Worm (Caenorhabditis elegans) whole organism, L3 larva: ENCODE results near the gene R05G6.10.
A peak's percentile ranks its signal among the peaks of the same experiment; 100 is the strongest.

Experiments used
- R02D3.7 ChIP-seq: fragments of 150-350 bp; optimal IDR thresholded peaks from 2 replicates; lab custom pipeline; 2014; ENCODE audit warnings: missing biosample characterization, missing genetic modification characterization
- ZK546.5 ChIP-seq: sonication (generic microtip); optimal IDR thresholded peaks from 2 replicates; lab custom pipeline; 2017; ENCODE audit warnings: missing biosample characterization, missing genetic modification characterization
- aly-2 ChIP-seq: fragments of 150-350 bp; optimal IDR thresholded peaks from 2 replicates; lab custom pipeline; 2014; ENCODE audit warnings: missing biosample characterization, missing genetic modification characterization
- ama-1 ChIP-seq: fragments of 150-350 bp; optimal IDR thresholded peaks from 2 replicates; lab custom pipeline; 2018
- ceh-16 ChIP-seq: sonication (generic microtip); optimal IDR thresholded peaks from 2 replicates; lab custom pipeline; 2017; ENCODE audit warnings: missing biosample characterization, missing genetic modification characterization
- ceh-28 ChIP-seq: fragments of 150-350 bp; optimal IDR thresholded peaks from 2 replicates; lab custom pipeline; 2014; ENCODE audit warnings: missing biosample characterization, missing genetic modification reagents, missing genetic modification characterization
- ceh-82 ChIP-seq: fragments of 150-350 bp; optimal IDR thresholded peaks from 2 replicates; lab custom pipeline; 2014; ENCODE audit warnings: missing biosample characterization, missing genetic modification characterization
- ceh-9 ChIP-seq: sonication (generic microtip); optimal IDR thresholded peaks from 2 replicates; lab custom pipeline; 2018; ENCODE audit warnings: missing biosample characterization, missing genetic modification characterization
- egl-27 ChIP-seq: sonication (generic microtip); optimal IDR thresholded peaks from 4 replicates; lab custom pipeline; 2017; ENCODE audit warnings: missing biosample characterization, missing genetic modification reagents, missing genetic modification characterization
- elt-1 ChIP-seq: fragments of 150-350 bp; optimal IDR thresholded peaks from 2 replicates; lab custom pipeline; 2014; ENCODE audit warnings: missing biosample characterization, missing genetic modification characterization
- elt-2 ChIP-seq: sonication (generic microtip); optimal IDR thresholded peaks from 2 replicates; lab custom pipeline; 2016; ENCODE audit warnings: missing genetic modification reagents, mild to moderate bottlenecking, missing genetic modification characterization, missing compliant biosample characterization
- elt-3 ChIP-seq, 3 experiments: fragments of 150-350 bp in 1 of 3; sonication (generic microtip) in 2 of 3; optimal IDR thresholded peaks; 2 replicates in 2 of 3; 4 replicates in 1 of 3; lab custom pipeline; 2014 to 2017; ENCODE audit warnings: missing biosample characterization in 3 of 3, missing genetic modification characterization in 3 of 3
- eor-1 ChIP-seq, 2 experiments: fragments of 150-350 bp; optimal IDR thresholded peaks; 2 replicates each; lab custom pipeline; 2014 to 2018; ENCODE audit warnings: missing biosample characterization in 2 of 2, missing genetic modification characterization in 2 of 2
- fkh-10 ChIP-seq: sonication (generic microtip); optimal IDR thresholded peaks from 2 replicates; lab custom pipeline; 2017; ENCODE audit warnings: missing biosample characterization, missing genetic modification reagents, missing genetic modification characterization
- fkh-2 ChIP-seq: fragments of 150-350 bp; optimal IDR thresholded peaks from 2 replicates; lab custom pipeline; 2014; ENCODE audit warnings: missing biosample characterization, missing genetic modification reagents, missing genetic modification characterization
- fos-1 ChIP-seq: fragments of 150-350 bp; optimal IDR thresholded peaks from 2 replicates; lab custom pipeline; 2014; ENCODE audit warnings: missing biosample characterization, missing genetic modification characterization
- hmg-11 ChIP-seq: sonication (generic microtip); optimal IDR thresholded peaks from 2 replicates; lab custom pipeline; 2016; ENCODE audit warnings: missing genetic modification characterization, missing compliant biosample characterization
- lin-15B ChIP-seq: fragments of 150-350 bp; optimal IDR thresholded peaks from 2 replicates; lab custom pipeline; 2014; ENCODE audit warnings: missing biosample characterization, missing genetic modification characterization
- lin-39 ChIP-seq: fragments of 150-350 bp; optimal IDR thresholded peaks from 2 replicates; lab custom pipeline; 2018; ENCODE audit warnings: missing biosample characterization, missing genetic modification reagents, missing genetic modification characterization
- lsy-12 ChIP-seq: sonication (generic microtip); optimal IDR thresholded peaks from 2 replicates; lab custom pipeline; 2016; ENCODE audit warnings: mild to moderate bottlenecking, missing genetic modification characterization, missing compliant biosample characterization
- mdl-1 ChIP-seq: fragments of 150-350 bp; optimal IDR thresholded peaks from 2 replicates; lab custom pipeline; 2014; ENCODE audit warnings: missing biosample characterization, missing genetic modification characterization
- mml-1 ChIP-seq: fragments of 150-350 bp; sonication (generic microtip); optimal IDR thresholded peaks from 3 replicates; lab custom pipeline; 2014; ENCODE audit warnings: missing biosample characterization, missing genetic modification characterization
- nfya-1 ChIP-seq: sonication (generic microtip); optimal IDR thresholded peaks from 2 replicates; lab custom pipeline; 2017; ENCODE audit warnings: missing genetic modification characterization, mild to moderate bottlenecking, missing compliant biosample characterization, antibody characterized with exemption, moderate library complexity; ENCODE audit not compliant: insufficient read depth
- nhr-11 ChIP-seq: fragments of 150-350 bp; optimal IDR thresholded peaks from 2 replicates; lab custom pipeline; 2014; ENCODE audit warnings: missing biosample characterization, missing genetic modification characterization
- nhr-12 ChIP-seq: fragments of 150-350 bp; optimal IDR thresholded peaks from 2 replicates; lab custom pipeline; 2014; ENCODE audit warnings: missing biosample characterization, missing genetic modification characterization
- nhr-23 ChIP-seq: fragments of 150-350 bp; optimal IDR thresholded peaks from 2 replicates; lab custom pipeline; 2014; ENCODE audit warnings: missing biosample characterization, missing genetic modification reagents, missing genetic modification characterization
- nhr-237 ChIP-seq: fragments of 150-350 bp; optimal IDR thresholded peaks from 2 replicates; lab custom pipeline; 2014; ENCODE audit warnings: missing biosample characterization, missing genetic modification characterization
- nhr-25 ChIP-seq: sonication (generic microtip); optimal IDR thresholded peaks from 2 replicates; lab custom pipeline; 2017; ENCODE audit warnings: missing biosample characterization, missing genetic modification characterization
- nhr-43 ChIP-seq: sonication (generic microtip); optimal IDR thresholded peaks from 2 replicates; lab custom pipeline; 2016; ENCODE audit warnings: mild to moderate bottlenecking, missing genetic modification characterization, missing compliant biosample characterization; ENCODE audit not compliant: poor library complexity, severe bottlenecking
- nhr-67 ChIP-seq: fragments of 150-350 bp; optimal IDR thresholded peaks from 2 replicates; lab custom pipeline; 2014; ENCODE audit warnings: missing biosample characterization, missing genetic modification characterization
- nhr-77 ChIP-seq: fragments of 150-350 bp; optimal IDR thresholded peaks from 2 replicates; lab custom pipeline; 2014; ENCODE audit warnings: missing biosample characterization, missing genetic modification characterization
- pha-4 ChIP-seq: fragments of 150-350 bp; optimal IDR thresholded peaks from 2 replicates; lab custom pipeline; 2014; ENCODE audit warnings: missing biosample characterization, missing genetic modification reagents, missing genetic modification characterization
- pqm-1 ChIP-seq: fragments of 150-350 bp; optimal IDR thresholded peaks from 2 replicates; lab custom pipeline; 2017; ENCODE audit warnings: missing biosample characterization, missing genetic modification characterization, inconsistent platforms
- sea-2 ChIP-seq: fragments of 150-350 bp; sonication (generic microtip); optimal IDR thresholded peaks from 4 replicates; lab custom pipeline; 2014; ENCODE audit warnings: missing biosample characterization, missing genetic modification reagents, missing genetic modification characterization
- skn-1 ChIP-seq: fragments of 150-350 bp; optimal IDR thresholded peaks from 2 replicates; lab custom pipeline; 2014; ENCODE audit warnings: missing biosample characterization, missing genetic modification characterization
- snpc-4 ChIP-seq: fragments of 150-350 bp; optimal IDR thresholded peaks from 2 replicates; lab custom pipeline; 2014; ENCODE audit warnings: missing biosample characterization, missing genetic modification characterization
- tbx-2 ChIP-seq: sonication (generic microtip); optimal IDR thresholded peaks from 2 replicates; lab custom pipeline; 2016; ENCODE audit warnings: mild to moderate bottlenecking, missing genetic modification characterization, missing compliant biosample characterization
- unc-39 ChIP-seq: sonication (generic microtip); optimal IDR thresholded peaks from 4 replicates; lab custom pipeline; 2017; ENCODE audit warnings: missing biosample characterization, missing genetic modification characterization
- unc-62 ChIP-seq: fragments of 150-350 bp; sonication (generic microtip); optimal IDR thresholded peaks from 4 replicates; lab custom pipeline; 2014; ENCODE audit warnings: missing biosample characterization, missing genetic modification reagents, missing genetic modification characterization
- zag-1 ChIP-seq: fragments of 150-350 bp; optimal IDR thresholded peaks from 2 replicates; lab custom pipeline; 2014; ENCODE audit warnings: missing biosample characterization, missing genetic modification characterization
- ztf-11 ChIP-seq: fragments of 150-350 bp; optimal IDR thresholded peaks from 2 replicates; lab custom pipeline; 2014; ENCODE audit warnings: missing biosample characterization, missing genetic modification characterization
- ztf-4 ChIP-seq: fragments of 150-350 bp; optimal IDR thresholded peaks from 2 replicates; lab custom pipeline; 2014; ENCODE audit warnings: missing biosample characterization, missing genetic modification characterization

Gene R05G6.10

ce11 chrIV:7507305-7507704, 35.0 kb downstream of the R05G6.10 start:
- TF ChIP-seq ztf-11 (tag; lab: Kevin White, UChicago) (no peak), lin-15B (tag; lab: Kevin White, UChicago) (peak; percentile 23), nhr-25 (tag; lab: Kevin White, UChicago) (peak; percentile 33), nhr-43 (tag; lab: Kevin White, UChicago) (peak; percentile 52), nhr-23 (tag; lab: Kevin White, UChicago) (peak; percentile 29), pha-4 (peak; percentile 66), elt-2 (tag; lab: Kevin White, UChicago) (peak; percentile 37), ceh-82 (tag; lab: Kevin White, UChicago) (no peak), zag-1 (tag; lab: Kevin White, UChicago) (no peak), hmg-11 (no peak), ama-1 (lab: Kevin White, UChicago) (peak; percentile 83), fos-1 (tag; lab: Kevin White, UChicago) (no peak)

DNA sequence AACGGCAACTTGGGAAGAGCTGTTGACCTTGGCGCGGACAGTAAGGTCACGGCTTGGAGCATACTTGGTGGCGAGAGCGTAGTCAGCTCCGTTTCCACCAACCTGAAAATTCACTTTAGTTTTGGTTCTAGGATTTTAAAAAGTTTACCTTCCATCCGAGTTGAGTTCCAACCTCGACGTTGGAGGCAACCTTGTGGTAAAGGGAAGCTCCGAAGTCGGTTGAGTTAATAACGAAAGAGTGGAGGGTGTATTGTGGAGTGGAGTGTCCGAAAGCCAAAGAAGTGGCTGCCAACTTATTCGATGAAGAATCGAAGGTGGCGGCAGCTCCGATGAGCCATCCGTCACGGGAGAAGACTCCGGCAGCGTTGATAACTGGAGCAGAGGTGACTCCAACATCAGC, 35.6 kb downstream of the R05G6.10 start:
- TF ChIP-seq ztf-4 (tag; lab: Kevin White, UChicago) (no peak), lsy-12 (tag; lab: Kevin White, UChicago) (no peak), ceh-28 (tag; lab: Kevin White, UChicago) (no peak), fkh-2 (tag; lab: Kevin White, UChicago) (no peak), nfya-1 (tag; lab: Kevin White, UChicago) (no peak), ama-1 (lab: Kevin White, UChicago) (no peak), lin-15B (tag; lab: Kevin White, UChicago) (no peak), nhr-77 (no peak), tbx-2 (no peak), R02D3.7 (no peak), pha-4 (no peak), unc-62 (GFP tag; lab: Kevin White, UChicago) (no peak), ceh-9 (tag; lab: Kevin White, UChicago) (no peak), zag-1 (tag; lab: Kevin White, UChicago) (no peak), elt-3 (tag; optimal IDR thresholded peaks at IDR 0.05; lab: Kevin White, UChicago) (no peak), aly-2 (tag; lab: Kevin White, UChicago) (no peak)

- TF ChIP-seq elt-1 (tag; lab: Kevin White, UChicago) (no peak), sea-2 (GFP tag; lab: Kevin White, UChicago) (no peak), fkh-2 (tag; lab: Kevin White, UChicago) (no peak), elt-2 (tag; lab: Kevin White, UChicago) (peak; percentile 38), eor-1 (tag; optimal IDR thresholded peaks at IDR 0.05; lab: Kevin White, UChicago) (no peak), nhr-12 (no peak), mml-1 (no peak), R02D3.7 (peak; percentile 30), unc-39 (no peak), snpc-4 (tag; lab: Kevin White, UChicago) (no peak), lin-39 (tag; lab: Kevin White, UChicago) (peak; percentile 25), nhr-67 (tag; lab: Kevin White, UChicago) (no peak), fkh-10 (GFP tag; lab: Kevin White, UChicago) (no peak), ztf-11 (tag; lab: Kevin White, UChicago) (no peak), ama-1 (lab: Kevin White, UChicago) (peak; percentile 95), fos-1 (tag; lab: Kevin White, UChicago) (no peak), pqm-1 (tag; lab: Kevin White, UChicago) (peak; percentile 4), skn-1 (tag; lab: Kevin White, UChicago) (no peak), ztf-4 (tag; lab: Kevin White, UChicago) (no peak), unc-62 (GFP tag; lab: Kevin White, UChicago) (no peak), nhr-11 (no peak), nhr-25 (tag; lab: Kevin White, UChicago) (no peak), hmg-11 (no peak), ceh-82 (tag; lab: Kevin White, UChicago) (no peak), ceh-16 (no peak), ZK546.5 (no peak), nhr-43 (tag; lab: Kevin White, UChicago) (peak; percentile 54), ceh-28 (tag; lab: Kevin White, UChicago) (no peak), egl-27 (tag; lab: Kevin White, UChicago) (no peak), lsy-12 (tag; lab: Kevin White, UChicago) (peak; percentile 48), nhr-77 (no peak), aly-2 (tag; lab: Kevin White, UChicago) (peak; percentile 44), mdl-1 (tag; lab: Kevin White, UChicago) (no peak), nhr-237 (tag; lab: Kevin White, UChicago) (no peak), lin-15B (tag; lab: Kevin White, UChicago) (no peak), pha-4 (peak; percentile 65), ceh-9 (tag; lab: Kevin White, UChicago) (no peak), elt-3 (tag; optimal IDR thresholded peaks at IDR 0.05; lab: Kevin White, UChicago) (no peak)
Observed at ce11 chrIV:7505866-7506488, 36.4 kb downstream of the R05G6.10 start.
